Worm (Caenorhabditis elegans): Measurements from ENCODE around the gene nhr-260.

DNA sequence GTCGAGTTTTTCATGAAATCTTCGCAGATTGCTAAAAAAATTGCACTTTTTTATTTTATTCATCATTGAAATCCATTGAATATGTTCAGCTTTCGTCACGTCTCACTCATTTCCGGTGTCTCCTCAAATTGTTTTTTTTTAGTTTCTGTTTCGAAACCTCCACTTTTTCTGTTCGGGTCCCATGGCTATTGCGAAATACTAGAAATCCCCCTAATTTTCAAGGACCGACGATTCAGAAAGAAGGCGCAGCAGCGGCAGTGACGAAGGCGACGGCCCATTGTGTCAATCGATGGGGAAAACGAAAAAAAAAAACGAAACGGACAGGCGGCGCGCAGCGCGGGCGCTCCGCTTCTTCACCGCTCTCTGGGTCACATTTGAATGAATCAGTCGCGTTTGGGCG, 39.5 kb downstream of the nhr-260 start:
- TF ChIP-seq dmd-4 (tag; optimal IDR thresholded peaks at IDR 0.05; ENCODE audit: borderline replicate concordance) = no peak
- no peak for TF ChIP-seq ttx-3 (tag; optimal IDR thresholded peaks at IDR 0.05)
- no peak for TF ChIP-seq pqm-1 (tag; optimal IDR thresholded peaks at IDR 0.05)
- TF ChIP-seq ama-1 (optimal IDR thresholded peaks at IDR 0.05) = no peak
- no peak for TF ChIP-seq ceh-22 (tag; optimal IDR thresholded peaks at IDR 0.05)
- no peak for TF ChIP-seq npax-4 (tag; optimal IDR thresholded peaks at IDR 0.05)
- no peak for TF ChIP-seq fax-1 (tag; optimal IDR thresholded peaks at IDR 0.05)
- TF ChIP-seq ceh-19 (GFP tag; optimal IDR thresholded peaks at IDR 0.05) = no peak
- no peak for TF ChIP-seq ceh-48 (tag; optimal IDR thresholded peaks at IDR 0.05)
- no peak for TF ChIP-seq ceh-31 (tag; optimal IDR thresholded peaks at IDR 0.05)
- TF ChIP-seq nhr-11 (tag; optimal IDR thresholded peaks at IDR 0.05) = no peak
- no peak for TF ChIP-seq eyg-1 (tag; optimal IDR thresholded peaks at IDR 0.05)
- TF ChIP-seq ets-4 (tag; optimal IDR thresholded peaks at IDR 0.05) = no peak
- TF ChIP-seq pha-4 (tag; optimal IDR thresholded peaks at IDR 0.05) = no peak

Measured in whole organism, late embryonic.